Worm (Caenorhabditis elegans) whole organism, L3 larva: Measurements from ENCODE around the gene F26G1.9.
A peak's percentile ranks its signal among the peaks of the same experiment; 100 is the strongest.

ENCODE experiments used
- R02D3.7 ChIP-seq: fragments of 150-350 bp; optimal IDR thresholded peaks from 2 replicates; lab custom pipeline; 2014; ENCODE audit warnings: missing biosample characterization, missing genetic modification characterization
- ZK546.5 ChIP-seq: sonication (generic microtip); optimal IDR thresholded peaks from 2 replicates; lab custom pipeline; 2017; ENCODE audit warnings: missing biosample characterization, missing genetic modification characterization
- aly-2 ChIP-seq: fragments of 150-350 bp; optimal IDR thresholded peaks from 2 replicates; lab custom pipeline; 2014; ENCODE audit warnings: missing biosample characterization, missing genetic modification characterization
- ama-1 ChIP-seq: fragments of 150-350 bp; optimal IDR thresholded peaks from 2 replicates; lab custom pipeline; 2018
- ceh-16 ChIP-seq: sonication (generic microtip); optimal IDR thresholded peaks from 2 replicates; lab custom pipeline; 2017; ENCODE audit warnings: missing biosample characterization, missing genetic modification characterization
- ceh-28 ChIP-seq: fragments of 150-350 bp; optimal IDR thresholded peaks from 2 replicates; lab custom pipeline; 2014; ENCODE audit warnings: missing biosample characterization, missing genetic modification reagents, missing genetic modification characterization
- ceh-82 ChIP-seq: fragments of 150-350 bp; optimal IDR thresholded peaks from 2 replicates; lab custom pipeline; 2014; ENCODE audit warnings: missing biosample characterization, missing genetic modification characterization
- ceh-9 ChIP-seq: sonication (generic microtip); optimal IDR thresholded peaks from 2 replicates; lab custom pipeline; 2018; ENCODE audit warnings: missing biosample characterization, missing genetic modification characterization
- daf-12 ChIP-seq: fragments of 150-350 bp; optimal IDR thresholded peaks from 2 replicates; lab custom pipeline; 2014; ENCODE audit warnings: missing biosample characterization, missing genetic modification reagents, missing genetic modification characterization
- egl-5 ChIP-seq: fragments of 150-350 bp; optimal IDR thresholded peaks from 2 replicates; lab custom pipeline; 2017; ENCODE audit warnings: missing biosample characterization, missing genetic modification reagents, missing genetic modification characterization, inconsistent platforms
- elt-1 ChIP-seq: fragments of 150-350 bp; optimal IDR thresholded peaks from 2 replicates; lab custom pipeline; 2014; ENCODE audit warnings: missing biosample characterization, missing genetic modification characterization
- elt-2 ChIP-seq: sonication (generic microtip); optimal IDR thresholded peaks from 2 replicates; lab custom pipeline; 2016; ENCODE audit warnings: missing genetic modification reagents, mild to moderate bottlenecking, missing genetic modification characterization, missing compliant biosample characterization
- elt-3 ChIP-seq, 3 experiments: fragments of 150-350 bp in 1 of 3; sonication (generic microtip) in 2 of 3; optimal IDR thresholded peaks; 2 replicates in 2 of 3; 4 replicates in 1 of 3; lab custom pipeline; 2014 to 2017; ENCODE audit warnings: missing biosample characterization in 3 of 3, missing genetic modification characterization in 3 of 3
- eor-1 ChIP-seq, 2 experiments: fragments of 150-350 bp; optimal IDR thresholded peaks; 2 replicates each; lab custom pipeline; 2014 to 2018; ENCODE audit warnings: missing biosample characterization in 2 of 2, missing genetic modification characterization in 2 of 2
- fkh-10 ChIP-seq: sonication (generic microtip); optimal IDR thresholded peaks from 2 replicates; lab custom pipeline; 2017; ENCODE audit warnings: missing biosample characterization, missing genetic modification reagents, missing genetic modification characterization
- fkh-2 ChIP-seq: fragments of 150-350 bp; optimal IDR thresholded peaks from 2 replicates; lab custom pipeline; 2014; ENCODE audit warnings: missing biosample characterization, missing genetic modification reagents, missing genetic modification characterization
- fos-1 ChIP-seq: fragments of 150-350 bp; optimal IDR thresholded peaks from 2 replicates; lab custom pipeline; 2014; ENCODE audit warnings: missing biosample characterization, missing genetic modification characterization
- hmg-11 ChIP-seq: sonication (generic microtip); optimal IDR thresholded peaks from 2 replicates; lab custom pipeline; 2016; ENCODE audit warnings: missing genetic modification characterization, missing compliant biosample characterization
- jun-1 ChIP-seq: fragments of 150-350 bp; optimal IDR thresholded peaks from 2 replicates; lab custom pipeline; 2014; ENCODE audit warnings: missing biosample characterization, missing genetic modification reagents, missing genetic modification characterization
- lin-39 ChIP-seq: fragments of 150-350 bp; optimal IDR thresholded peaks from 2 replicates; lab custom pipeline; 2018; ENCODE audit warnings: missing biosample characterization, missing genetic modification reagents, missing genetic modification characterization
- lsy-12 ChIP-seq: sonication (generic microtip); optimal IDR thresholded peaks from 2 replicates; lab custom pipeline; 2016; ENCODE audit warnings: mild to moderate bottlenecking, missing genetic modification characterization, missing compliant biosample characterization
- mdl-1 ChIP-seq: fragments of 150-350 bp; optimal IDR thresholded peaks from 2 replicates; lab custom pipeline; 2014; ENCODE audit warnings: missing biosample characterization, missing genetic modification characterization
- nhr-12 ChIP-seq: fragments of 150-350 bp; optimal IDR thresholded peaks from 2 replicates; lab custom pipeline; 2014; ENCODE audit warnings: missing biosample characterization, missing genetic modification characterization
- nhr-23 ChIP-seq: fragments of 150-350 bp; optimal IDR thresholded peaks from 2 replicates; lab custom pipeline; 2014; ENCODE audit warnings: missing biosample characterization, missing genetic modification reagents, missing genetic modification characterization
- nhr-25 ChIP-seq: sonication (generic microtip); optimal IDR thresholded peaks from 2 replicates; lab custom pipeline; 2017; ENCODE audit warnings: missing biosample characterization, missing genetic modification characterization
- nhr-43 ChIP-seq: sonication (generic microtip); optimal IDR thresholded peaks from 2 replicates; lab custom pipeline; 2016; ENCODE audit warnings: mild to moderate bottlenecking, missing genetic modification characterization, missing compliant biosample characterization; ENCODE audit not compliant: poor library complexity, severe bottlenecking
- nhr-67 ChIP-seq: fragments of 150-350 bp; optimal IDR thresholded peaks from 2 replicates; lab custom pipeline; 2014; ENCODE audit warnings: missing biosample characterization, missing genetic modification characterization
- pha-4 ChIP-seq: fragments of 150-350 bp; optimal IDR thresholded peaks from 2 replicates; lab custom pipeline; 2014; ENCODE audit warnings: missing biosample characterization, missing genetic modification reagents, missing genetic modification characterization
- pqm-1 ChIP-seq: fragments of 150-350 bp; optimal IDR thresholded peaks from 2 replicates; lab custom pipeline; 2017; ENCODE audit warnings: missing biosample characterization, missing genetic modification characterization, inconsistent platforms
- snpc-4 ChIP-seq: fragments of 150-350 bp; optimal IDR thresholded peaks from 2 replicates; lab custom pipeline; 2014; ENCODE audit warnings: missing biosample characterization, missing genetic modification characterization
- tbx-2 ChIP-seq: sonication (generic microtip); optimal IDR thresholded peaks from 2 replicates; lab custom pipeline; 2016; ENCODE audit warnings: mild to moderate bottlenecking, missing genetic modification characterization, missing compliant biosample characterization
- unc-39 ChIP-seq: sonication (generic microtip); optimal IDR thresholded peaks from 4 replicates; lab custom pipeline; 2017; ENCODE audit warnings: missing biosample characterization, missing genetic modification characterization
- unc-62 ChIP-seq: fragments of 150-350 bp; sonication (generic microtip); optimal IDR thresholded peaks from 4 replicates; lab custom pipeline; 2014; ENCODE audit warnings: missing biosample characterization, missing genetic modification reagents, missing genetic modification characterization
- ztf-11 ChIP-seq: fragments of 150-350 bp; optimal IDR thresholded peaks from 2 replicates; lab custom pipeline; 2014; ENCODE audit warnings: missing biosample characterization, missing genetic modification characterization
- ztf-4 ChIP-seq: fragments of 150-350 bp; optimal IDR thresholded peaks from 2 replicates; lab custom pipeline; 2014; ENCODE audit warnings: missing biosample characterization, missing genetic modification characterization

The F26G1.9 gene

DNA sequence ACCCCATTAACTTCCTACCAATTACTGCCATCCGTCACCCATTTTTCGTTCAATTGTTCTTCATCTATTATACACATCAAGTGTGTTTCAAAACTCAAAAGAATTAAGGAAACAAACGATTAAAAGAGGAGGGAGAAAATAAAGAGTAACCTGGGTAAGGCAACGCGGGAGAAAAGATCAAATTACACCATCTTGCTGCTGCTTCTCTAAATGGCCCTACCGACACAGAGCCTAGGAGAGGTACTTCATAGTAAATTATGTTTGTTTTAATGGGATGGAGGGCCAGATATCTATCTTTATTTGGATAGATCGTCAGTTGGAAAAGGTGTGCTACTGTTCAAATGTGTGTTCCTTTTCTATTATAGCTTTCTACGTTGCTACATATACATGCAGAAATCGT, 41.6 kb upstream of the F26G1.9 start:
- TF ChIP-seq fkh-2 (tag; lab: Kevin White, UChicago) (no peak), ama-1 (lab: Kevin White, UChicago) (no peak), unc-39 (tag; lab: Kevin White, UChicago) (no peak), R02D3.7 (no peak), elt-1 (tag; lab: Kevin White, UChicago) (no peak), nhr-43 (no peak), ceh-9 (tag; lab: Kevin White, UChicago) (no peak), ztf-11 (tag; lab: Kevin White, UChicago) (no peak), nhr-12 (tag; lab: Kevin White, UChicago) (no peak)

DNA sequence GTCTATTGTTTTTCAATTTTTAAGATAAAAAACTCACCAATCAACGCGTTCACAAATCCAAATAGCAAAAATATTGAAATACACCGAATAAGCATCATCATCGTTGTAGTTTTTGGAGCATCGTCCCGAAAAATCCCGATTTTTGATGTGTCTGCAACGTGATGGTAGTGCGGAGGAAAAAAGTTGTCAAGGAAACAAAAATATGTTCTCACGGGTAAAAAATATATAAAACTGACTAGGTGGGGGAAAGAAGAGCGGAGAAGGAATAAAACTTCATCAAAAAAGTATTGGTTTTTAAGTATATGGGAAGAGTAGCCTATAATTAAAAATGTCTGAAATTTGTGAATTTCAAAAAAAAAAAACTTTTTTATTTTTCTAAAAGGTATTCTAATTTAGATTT, 38.2 kb upstream of the F26G1.9 start, which contains the start of gene rig-6:
Gene rig-6, minus strand, starts transcription at position 101 of the 400 bp plus-strand sequence.
- TF ChIP-seq nhr-25 (tag; lab: Kevin White, UChicago), result no peak
- TF ChIP-seq egl-5 (tag; lab: Kevin White, UChicago), result no peak
- no peak for TF ChIP-seq ZK546.5 (tag; lab: Kevin White, UChicago)
- no peak for TF ChIP-seq unc-62 (GFP tag; lab: Kevin White, UChicago)
- no peak for TF ChIP-seq nhr-23 (tag; lab: Kevin White, UChicago)
- TF ChIP-seq pqm-1 (tag; lab: Kevin White, UChicago), result no peak
- no peak for TF ChIP-seq jun-1 (tag; lab: Kevin White, UChicago)
- TF ChIP-seq elt-2 (tag; lab: Kevin White, UChicago), result no peak
- no peak for TF ChIP-seq ztf-11 (tag; lab: Kevin White, UChicago)
- no peak for TF ChIP-seq elt-1 (tag; lab: Kevin White, UChicago)
- no peak for TF ChIP-seq nhr-43
- TF ChIP-seq eor-1 (tag; optimal IDR thresholded peaks at IDR 0.05; lab: Kevin White, UChicago), result no peak
- TF ChIP-seq ztf-4 (tag; lab: Kevin White, UChicago), result no peak
- TF ChIP-seq nhr-12 (tag; lab: Kevin White, UChicago), result no peak
- TF ChIP-seq fos-1 (tag; lab: Kevin White, UChicago), result no peak
- no peak for TF ChIP-seq ceh-16 (tag; lab: Kevin White, UChicago)

ce11 chrII:4806726-4807125, 32.9 kb upstream of the F26G1.9 start:
- no peak for TF ChIP-seq R02D3.7
- no peak for TF ChIP-seq daf-12 (tag; lab: Kevin White, UChicago)
- no peak for TF ChIP-seq pha-4 (tag; lab: Kevin White, UChicago)
- no peak for TF ChIP-seq mdl-1 (tag; lab: Kevin White, UChicago)
- no peak for TF ChIP-seq fkh-10 (GFP tag; lab: Kevin White, UChicago)
- no peak for TF ChIP-seq aly-2 (tag; lab: Kevin White, UChicago)
- no peak for TF ChIP-seq ceh-9 (tag; lab: Kevin White, UChicago)
- no peak for TF ChIP-seq tbx-2 (tag; lab: Kevin White, UChicago)
- TF ChIP-seq snpc-4 (tag; lab: Kevin White, UChicago), result no peak
- no peak for TF ChIP-seq ceh-82 (tag; lab: Kevin White, UChicago)
- TF ChIP-seq lsy-12 (tag; lab: Kevin White, UChicago), result no peak
- no peak for TF ChIP-seq elt-3 (tag; optimal IDR thresholded peaks at IDR 0.05; lab: Kevin White, UChicago)
- no peak for TF ChIP-seq jun-1 (tag; lab: Kevin White, UChicago)
- TF ChIP-seq nhr-67 (tag; lab: Kevin White, UChicago), result no peak
- no peak for TF ChIP-seq ztf-4 (tag; lab: Kevin White, UChicago)
- TF ChIP-seq ama-1 (lab: Kevin White, UChicago), result no peak
- TF ChIP-seq lin-39 (tag; lab: Kevin White, UChicago), result no peak
- no peak for TF ChIP-seq pqm-1 (tag; lab: Kevin White, UChicago)
- TF ChIP-seq nhr-25 (tag; lab: Kevin White, UChicago), result no peak

DNA sequence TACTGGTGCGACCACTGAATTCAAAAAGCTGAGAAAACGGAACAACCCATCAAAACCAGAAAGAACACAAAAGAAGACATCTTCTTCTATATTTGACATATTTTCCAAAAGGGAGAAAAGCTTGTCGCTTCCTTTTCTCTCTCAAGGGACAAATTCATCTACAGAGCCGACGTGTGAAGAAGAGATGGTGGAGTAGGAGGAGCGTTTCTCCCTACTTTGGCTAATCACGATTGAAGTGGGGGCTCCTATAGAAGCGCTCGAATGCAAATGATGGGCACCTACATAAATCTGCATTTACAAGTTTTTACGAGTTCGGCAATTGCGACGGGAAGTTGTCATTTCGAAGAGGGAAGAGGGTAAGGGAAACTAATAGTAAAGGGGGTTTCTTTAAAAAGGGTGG, 32.5 kb upstream of the F26G1.9 start:
- TF ChIP-seq fkh-2 (tag; lab: Kevin White, UChicago) (no peak), elt-1 (tag; lab: Kevin White, UChicago) (peak; percentile 34), unc-62 (GFP tag; lab: Kevin White, UChicago) (peak; percentile 41), lin-39 (tag; lab: Kevin White, UChicago) (peak; percentile 36), pha-4 (tag; lab: Kevin White, UChicago) (no peak)

DNA sequence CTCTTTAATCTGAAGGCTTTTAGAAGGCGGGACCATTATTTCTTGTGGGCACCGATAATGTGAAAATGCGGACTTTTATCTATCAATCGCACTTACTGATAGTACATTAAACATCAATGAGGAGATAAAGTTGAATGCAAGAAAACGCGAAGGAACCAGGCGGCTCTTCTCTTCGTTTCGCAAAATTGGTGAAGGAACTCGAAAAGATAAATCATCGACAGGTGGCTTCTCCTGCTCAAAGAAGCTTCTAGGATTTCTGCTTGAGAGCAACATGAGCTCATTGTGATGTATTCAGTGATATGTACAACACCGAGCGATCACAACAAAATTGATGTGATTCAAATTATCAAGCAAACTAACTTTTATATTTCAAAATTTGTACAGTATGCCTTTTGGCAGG, 32.0 kb upstream of the F26G1.9 start:
- no peak for TF ChIP-seq hmg-11 (tag; lab: Kevin White, UChicago)
- no peak for TF ChIP-seq ceh-28 (tag; lab: Kevin White, UChicago)
- TF ChIP-seq egl-5 (tag; lab: Kevin White, UChicago), result peak; percentile 16
- TF ChIP-seq elt-2 (tag; lab: Kevin White, UChicago), result no peak
